Worm (Caenorhabditis elegans): ENCODE data around the gene sdz-20.

sdz-20 gene

DNA sequence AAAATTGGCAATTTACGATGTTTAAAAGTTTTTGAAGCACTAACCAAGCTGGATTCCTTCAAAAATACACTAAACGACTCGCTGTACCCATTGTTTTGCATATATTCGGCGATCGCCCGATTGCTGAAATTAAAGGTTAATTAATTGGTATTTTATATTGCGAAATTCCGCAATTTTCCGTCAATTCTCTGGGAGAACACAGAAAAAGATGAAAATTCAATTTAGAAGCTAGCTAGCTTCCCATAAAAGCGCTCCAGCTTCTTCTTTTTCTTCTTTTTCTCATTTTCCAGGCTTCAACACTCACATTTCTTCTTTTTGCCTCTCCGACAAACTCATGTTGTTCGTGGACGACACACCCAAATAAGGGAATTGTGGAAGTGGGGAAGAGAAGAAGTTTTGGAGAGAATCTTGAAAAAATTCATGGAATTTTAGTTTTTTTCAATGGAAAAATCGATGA, 42.5 kb downstream of the sdz-20 start, which contains the start of gene lis-1:
Gene lis-1, minus strand, starts transcription at position 407 of the 457 bp plus-strand sequence.
- TF ChIP-seq unc-62 (GFP tag; optimal IDR thresholded peaks at IDR 0.05) = no peak

DNA sequence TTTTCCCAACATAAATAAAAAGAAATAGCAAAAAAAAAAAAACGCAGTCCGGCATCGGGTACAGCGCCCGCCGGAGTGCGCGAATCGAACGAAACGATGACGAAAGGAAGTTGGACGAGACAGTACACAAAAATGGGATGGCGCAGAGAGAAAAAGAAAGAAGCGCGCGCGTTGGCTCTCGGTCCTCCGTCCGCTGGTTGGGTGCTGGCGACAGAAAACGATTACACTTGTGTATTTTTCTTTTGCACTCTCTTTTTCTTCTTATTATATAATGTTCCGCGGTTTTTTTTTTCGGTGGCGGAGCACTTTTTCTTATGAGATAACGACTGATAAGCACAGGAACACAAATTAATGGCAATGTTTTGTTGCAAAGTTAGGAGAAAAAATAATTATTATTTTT, 43.4 kb downstream of the sdz-20 start:
- TF ChIP-seq unc-62 (GFP tag; optimal IDR thresholded peaks at IDR 0.05) = no peak

DNA sequence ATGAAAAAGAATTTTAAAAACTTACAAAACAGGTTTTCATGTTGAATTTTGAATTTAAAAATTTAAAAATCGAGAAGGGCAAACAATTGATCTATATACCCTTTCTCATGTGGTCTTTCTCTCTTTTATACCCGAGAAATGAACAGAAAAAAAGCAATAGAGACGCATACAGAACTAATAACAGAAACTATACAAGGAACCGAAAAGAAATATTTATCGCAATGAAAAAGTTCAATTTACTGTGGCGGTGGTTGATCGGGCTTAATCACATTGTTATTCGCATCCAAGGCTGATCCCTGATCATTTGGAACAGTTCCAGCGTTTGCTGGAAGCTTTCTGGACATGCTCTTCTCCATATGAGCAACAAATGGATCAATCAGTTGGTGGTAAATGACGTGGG, 44.4 kb downstream of the sdz-20 start, which contains the start of gene T03F6.10:
Gene T03F6.10, minus strand, starts transcription at position 101 of the 400 bp plus-strand sequence.
- no peak for TF ChIP-seq unc-62 (GFP tag; optimal IDR thresholded peaks at IDR 0.05)

DNA sequence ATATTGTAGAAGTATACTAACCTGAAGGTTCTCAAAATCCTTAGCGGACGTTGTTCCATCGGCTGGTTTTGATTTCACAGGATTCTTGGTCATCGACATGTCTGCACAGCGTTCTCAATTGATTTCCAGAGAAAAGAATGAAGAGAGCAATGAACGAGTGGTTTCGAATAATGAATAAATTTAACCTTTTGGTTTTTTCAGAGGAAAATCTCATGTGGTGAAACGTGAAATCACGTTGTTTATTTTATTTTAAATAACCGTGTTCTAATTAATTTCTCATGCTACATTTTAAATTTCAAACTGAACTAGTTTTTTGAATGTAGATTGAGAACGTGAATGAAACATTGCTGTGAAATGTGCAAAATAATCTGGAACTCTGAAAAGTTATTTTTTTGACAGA, 46.3 kb downstream of the sdz-20 start, which contains the start of gene T03F6.6:
Gene T03F6.6, minus strand, starts transcription at position 101 of the 400 bp plus-strand sequence.
- no peak for TF ChIP-seq unc-62 (GFP tag; optimal IDR thresholded peaks at IDR 0.05)

DNA sequence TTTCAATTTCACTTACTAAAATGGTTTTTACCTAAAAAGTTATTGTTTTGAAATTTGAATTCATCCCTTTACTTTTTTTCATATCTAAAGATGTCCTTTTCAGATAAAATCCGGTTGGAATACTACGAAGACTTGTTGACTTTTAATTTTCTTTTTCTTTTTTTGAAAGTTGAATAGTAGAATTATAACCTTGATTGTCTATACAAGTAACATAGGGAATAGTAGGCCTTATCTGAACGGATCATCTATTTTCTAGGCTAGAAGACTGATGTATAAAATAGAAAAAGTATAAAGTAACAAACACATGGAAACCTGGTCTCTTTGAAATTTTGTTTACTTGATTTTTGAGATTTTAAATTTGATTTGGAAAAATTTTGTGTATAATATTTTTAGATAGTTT, 47.0 kb downstream of the sdz-20 start:
- TF ChIP-seq unc-62 (GFP tag; optimal IDR thresholded peaks at IDR 0.05) = no peak

DNA sequence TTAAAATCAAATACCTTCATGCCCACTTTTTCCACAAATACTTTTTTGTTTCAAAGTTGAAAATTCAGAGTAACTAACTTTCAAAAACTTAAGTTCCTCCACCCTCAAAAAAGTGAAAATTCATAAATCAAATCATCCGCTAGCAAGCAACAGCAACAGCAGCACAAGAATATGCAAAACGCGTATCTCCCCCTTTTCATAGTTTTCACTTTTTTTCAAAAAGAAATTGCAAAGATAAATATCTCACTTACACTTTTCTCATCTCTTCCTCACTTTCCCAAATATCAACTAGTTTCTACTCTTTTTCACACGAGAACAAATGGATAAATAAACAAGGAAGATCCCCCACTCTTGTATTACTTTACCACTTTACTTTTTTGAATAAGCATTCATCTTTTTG, 47.8 kb downstream of the sdz-20 start:
- TF ChIP-seq unc-62 (GFP tag; optimal IDR thresholded peaks at IDR 0.05) = no peak

DNA sequence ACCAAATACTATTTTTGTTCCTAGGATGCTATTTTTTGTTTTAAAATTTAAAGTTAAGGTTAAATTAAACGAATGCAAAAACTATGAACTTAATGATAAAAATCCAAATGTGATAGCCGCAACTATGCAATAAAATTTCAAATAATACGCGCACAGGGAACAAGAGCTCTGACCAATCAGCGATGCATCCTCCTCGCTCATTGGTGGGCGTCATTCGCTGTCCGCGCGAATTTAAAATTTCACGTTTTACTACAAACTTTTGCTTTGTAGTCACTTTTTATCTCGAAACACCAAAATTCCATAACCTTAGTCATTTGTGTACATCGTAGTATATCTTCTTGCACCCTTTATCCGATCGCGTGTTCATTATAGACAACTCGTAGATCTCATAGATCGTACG, 49.3 kb downstream of the sdz-20 start:
- no peak for TF ChIP-seq unc-62 (GFP tag; optimal IDR thresholded peaks at IDR 0.05)

DNA sequence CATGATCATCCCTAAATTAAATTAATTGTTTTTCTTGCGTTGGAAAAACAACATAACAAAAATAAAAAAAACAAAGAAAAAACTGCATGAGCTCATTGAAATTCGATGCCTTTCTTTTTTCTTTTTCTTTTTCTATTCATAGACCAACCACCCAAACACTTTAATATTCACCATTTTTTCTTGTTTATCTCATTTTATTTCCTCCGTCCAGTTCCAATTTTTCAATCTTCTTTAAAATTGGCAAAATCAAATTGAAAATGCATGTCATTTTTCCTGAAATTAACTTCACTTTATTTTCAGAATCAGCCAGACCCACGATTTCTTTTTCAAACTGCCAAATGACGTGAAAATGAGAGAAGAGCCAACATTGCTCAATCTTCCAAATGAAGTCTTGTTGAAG, 52.0 kb downstream of the sdz-20 start, which contains the start of gene T03F6.4:
Gene T03F6.4, plus strand, starts transcription at position 301 of the 400 bp plus-strand sequence.
- TF ChIP-seq unc-62 (GFP tag; optimal IDR thresholded peaks at IDR 0.05) = no peak

Measured in whole organism, dauer.